Worm (Caenorhabditis elegans) whole organism, L3 larva: ENCODE measurements around the gene C25E10.13.

Experiments used
- R02D3.7 ChIP-seq: fragments of 150-350 bp; optimal IDR thresholded peaks from 2 replicates; lab custom pipeline; 2014; ENCODE audit warnings: missing biosample characterization, missing genetic modification characterization
- mdl-1 ChIP-seq: fragments of 150-350 bp; optimal IDR thresholded peaks from 2 replicates; lab custom pipeline; 2014; ENCODE audit warnings: missing biosample characterization, missing genetic modification characterization

DNA sequence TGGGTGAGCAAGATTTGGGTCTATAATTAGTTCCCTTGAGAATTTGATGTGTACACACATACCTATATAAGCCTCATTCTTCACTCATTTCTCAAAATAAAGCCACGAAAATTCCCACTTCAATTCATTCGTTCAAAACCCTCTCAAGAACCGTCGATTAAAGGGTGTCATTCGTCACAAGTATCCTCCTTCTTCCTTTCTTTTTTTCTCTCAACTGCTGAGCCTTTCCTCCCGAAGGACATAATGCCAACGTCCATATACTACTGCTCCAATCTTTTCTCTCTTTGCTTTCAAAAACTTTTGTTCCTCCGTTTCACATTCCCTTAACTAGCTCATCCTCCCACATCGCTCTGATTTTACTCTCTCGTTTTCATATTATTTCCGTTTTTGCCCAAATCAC lies 32.7 kb downstream of the C25E10.13 start, which contains the start of gene T27E4.1:
- TF ChIP-seq mdl-1, result no peak
- no peak for TF ChIP-seq R02D3.7 (tag; lab: Kevin White, UChicago)
